Fruit fly (Drosophila melanogaster) whole organism, wandering third instar larva: ENCODE measurements around the gene Lgr3.
A peak's percentile ranks its signal among the peaks of the same experiment; 100 is the strongest.

Source experiments
- CG32264 ChIP-seq: fragments of 200-800 bp; sonication (Bioruptor generic); optimal IDR thresholded peaks from 2 replicates; lab custom pipeline; 2016; ENCODE audit warnings: missing biosample characterization, missing genetic modification characterization
- CG9705 ChIP-seq: fragments of 200-800 bp; sonication (Bioruptor generic); optimal IDR thresholded peaks from 2 replicates; lab custom pipeline; 2018; ENCODE audit warnings: missing biosample characterization, mild to moderate bottlenecking, missing genetic modification characterization
- CrebA ChIP-seq: fragments of 200-800 bp; sonication (Bioruptor generic); optimal IDR thresholded peaks from 2 replicates; lab custom pipeline; 2016; ENCODE audit warnings: missing biosample characterization, mild to moderate bottlenecking, missing genetic modification characterization, borderline replicate concordance
- Dif ChIP-seq: fragments of 200-275, 200-300 bp; sonication (Bioruptor generic); optimal IDR thresholded peaks from 2 replicates; lab custom pipeline; 2018; ENCODE audit warnings: missing biosample characterization, missing genetic modification characterization; ENCODE audit not compliant: partially characterized antibody
- GATAd ChIP-seq: sonication (Bioruptor generic); optimal IDR thresholded peaks from 2 replicates; lab custom pipeline; 2016; ENCODE audit warnings: missing biosample characterization, missing genetic modification characterization
- HLH106 ChIP-seq: fragments of 200-800 bp; optimal IDR thresholded peaks from 3 replicates; lab custom pipeline; 2019; ENCODE audit warnings: missing biosample characterization, mild to moderate bottlenecking, missing genetic modification characterization, moderate library complexity
- Hnf4 ChIP-seq: fragments of 200-800 bp; sonication (Bioruptor generic); optimal IDR thresholded peaks from 2 replicates; lab custom pipeline; 2016; ENCODE audit warnings: missing biosample characterization, mild to moderate bottlenecking, missing genetic modification characterization
- Hr78 ChIP-seq: fragments of >200 bp; optimal IDR thresholded peaks from 2 replicates; lab custom pipeline; 2017; ENCODE audit warnings: missing biosample characterization, missing genetic modification characterization
- Hr83 ChIP-seq: fragments of 200-300 bp; sonication (Bioruptor generic); optimal IDR thresholded peaks from 2 replicates; lab custom pipeline; 2016; ENCODE audit warnings: missing biosample characterization, mild to moderate bottlenecking, missing genetic modification characterization, moderate library complexity; ENCODE audit not compliant: poor library complexity, severe bottlenecking
- Jra ChIP-seq: sonication (Bioruptor generic); optimal IDR thresholded peaks from 2 replicates; lab custom pipeline; 2016; ENCODE audit warnings: missing biosample characterization, missing genetic modification characterization
- Mio ChIP-seq: sonication (Bioruptor generic); optimal IDR thresholded peaks from 2 replicates; lab custom pipeline; 2016; ENCODE audit warnings: missing biosample characterization, missing genetic modification characterization
- Myc ChIP-seq: fragments of >200 bp; optimal IDR thresholded peaks from 2 replicates; lab custom pipeline; 2017
- OdsH ChIP-seq: fragments of 200-800 bp; sonication (Bioruptor generic); optimal IDR thresholded peaks from 2 replicates; lab custom pipeline; 2016; ENCODE audit warnings: missing biosample characterization, mild to moderate bottlenecking, missing genetic modification characterization
- Rel ChIP-seq, 2 experiments: fragments of 200-800 bp; sonication (Bioruptor generic) in 1 of 2; optimal IDR thresholded peaks; 2 replicates in 1 of 2; 3 replicates in 1 of 2; lab custom pipeline; 2016 to 2019; ENCODE audit warnings: mild to moderate bottlenecking in 2 of 2, missing biosample characterization in 2 of 2, missing genetic modification characterization in 2 of 2, moderate library complexity in 1 of 2
- Sp1 ChIP-seq: fragments of 200-800 bp; sonication (Bioruptor generic); optimal IDR thresholded peaks from 3 replicates; lab custom pipeline; 2019; ENCODE audit warnings: missing biosample characterization, mild to moderate bottlenecking, missing genetic modification characterization, moderate library complexity
- Vsx2 ChIP-seq: fragments of 200-300, 225-300 bp; sonication (Bioruptor generic); optimal IDR thresholded peaks from 2 replicates; lab custom pipeline; 2018; ENCODE audit warnings: missing biosample characterization, missing genetic modification characterization; ENCODE audit not compliant: partially characterized antibody
- br ChIP-seq: fragments of 200-800 bp; sonication (Bioruptor generic); optimal IDR thresholded peaks from 2 replicates; lab custom pipeline; 2016; ENCODE audit warnings: missing biosample characterization, missing genetic modification characterization
- brk ChIP-seq: fragments of 200-800 bp; sonication (Bioruptor generic); optimal IDR thresholded peaks from 2 replicates; lab custom pipeline; 2016; ENCODE audit warnings: missing biosample characterization, mild to moderate bottlenecking, missing genetic modification characterization
- dl ChIP-seq, 2 experiments: fragments of 175-275, 200-275 bp in 1 of 2; fragments of 200-275 bp in 1 of 2; sonication (Bioruptor generic); optimal IDR thresholded peaks; lab custom pipeline; 2018; ENCODE audit warnings: mild to moderate bottlenecking in 2 of 2, missing biosample characterization in 2 of 2, missing genetic modification characterization in 2 of 2, moderate library complexity in 2 of 2; ENCODE audit not compliant: partially characterized antibody in 2 of 2, insufficient read depth in 1 of 2
- dmrt93B ChIP-seq: fragments of 200-800 bp; sonication (Bioruptor generic); optimal IDR thresholded peaks from 2 replicates; lab custom pipeline; 2018; ENCODE audit warnings: missing biosample characterization, mild to moderate bottlenecking, missing genetic modification characterization
- dsf ChIP-seq: sonication (Bioruptor generic); optimal IDR thresholded peaks from 2 replicates; lab custom pipeline; 2016; ENCODE audit warnings: missing biosample characterization, missing genetic modification characterization, borderline replicate concordance
- ey ChIP-seq: fragments of 200-800 bp; sonication (Bioruptor generic); optimal IDR thresholded peaks from 2 replicates; lab custom pipeline; 2016; ENCODE audit warnings: missing biosample characterization, missing genetic modification characterization
- foxo ChIP-seq, 2 experiments: fragments of 200-800 bp; sonication (Bioruptor generic); optimal IDR thresholded peaks; 2 replicates in 1 of 2; 3 replicates in 1 of 2; lab custom pipeline; 2016 to 2017; ENCODE audit warnings: missing biosample characterization in 2 of 2, missing genetic modification characterization in 2 of 2
- fru ChIP-seq: fragments of 200-800 bp; sonication (Bioruptor generic); optimal IDR thresholded peaks from 3 replicates; lab custom pipeline; 2016; ENCODE audit warnings: missing biosample characterization, mild to moderate bottlenecking, missing genetic modification characterization
- h ChIP-seq: fragments of 200-800 bp; sonication (Bioruptor generic); optimal IDR thresholded peaks from 3 replicates; lab custom pipeline; 2016; ENCODE audit warnings: missing biosample characterization, mild to moderate bottlenecking, missing genetic modification characterization
- jim ChIP-seq: fragments of 175-275, 200-325 bp; sonication (Bioruptor generic); optimal IDR thresholded peaks from 2 replicates; lab custom pipeline; 2016; ENCODE audit warnings: missing biosample characterization, mild to moderate bottlenecking, missing genetic modification characterization
- lola ChIP-seq: fragments of >200 bp; optimal IDR thresholded peaks from 2 replicates; lab custom pipeline; 2017; ENCODE audit warnings: missing biosample characterization, missing genetic modification characterization
- pan ChIP-seq: fragments of >200 bp; optimal IDR thresholded peaks from 2 replicates; lab custom pipeline; 2017
- psq ChIP-seq: fragments of 200-800 bp; sonication (Bioruptor generic); optimal IDR thresholded peaks from 3 replicates; lab custom pipeline; 2017; ENCODE audit warnings: missing biosample characterization, mild to moderate bottlenecking, missing genetic modification characterization, moderate library complexity
- rgr ChIP-seq: fragments of 200-800 bp; sonication (Bioruptor generic); optimal IDR thresholded peaks from 3 replicates; lab custom pipeline; 2016; ENCODE audit warnings: missing biosample characterization, mild to moderate bottlenecking, missing genetic modification characterization
- sage ChIP-seq: fragments of 200-800 bp; sonication (Bioruptor generic); optimal IDR thresholded peaks from 2 replicates; lab custom pipeline; 2016; ENCODE audit warnings: missing biosample characterization, mild to moderate bottlenecking, missing genetic modification characterization
- sv ChIP-seq: fragments of 200-800 bp; sonication (Bioruptor generic); optimal IDR thresholded peaks from 3 replicates; lab custom pipeline; 2016; ENCODE audit warnings: missing biosample characterization, missing genetic modification characterization
- tai ChIP-seq: sonication (Bioruptor generic); optimal IDR thresholded peaks from 2 replicates; lab custom pipeline; 2016; ENCODE audit warnings: missing biosample characterization, missing genetic modification characterization
- usp ChIP-seq: fragments of >200 bp; optimal IDR thresholded peaks from 2 replicates; lab custom pipeline; 2017; ENCODE audit warnings: missing biosample characterization, missing genetic modification characterization
- woc ChIP-seq: sonication (Bioruptor generic); optimal IDR thresholded peaks from 2 replicates; lab custom pipeline; 2016; ENCODE audit warnings: missing biosample characterization, mild to moderate bottlenecking, missing genetic modification characterization

Lgr3 gene

dm6 chr3R:25680528-25680927 lies 14.9 kb downstream of the Lgr3 start, which contains the start of the genes CG4743 and Idh3g:
Gene CG4743, minus strand, starts transcription at chr3R:25680550.
Gene Idh3g, plus strand, starts transcription at chr3R:25680845.
- peak; percentile 95 for TF ChIP-seq h (GFP tag; lab: Kevin White, UChicago)
- peak; percentile 85 for TF ChIP-seq Jra (GFP tag; lab: Kevin White, UChicago)
- peak; percentile 85 for TF ChIP-seq woc
- TF ChIP-seq Rel (GFP tag; optimal IDR thresholded peaks at IDR 0.05; lab: Kevin White, UChicago): no peak
- TF ChIP-seq Rel (tag; optimal IDR thresholded peaks at IDR 0.05; lab: Kevin White, UChicago): peak; percentile 91
- TF ChIP-seq dl (GFP tag; optimal IDR thresholded peaks at IDR 0.05; lab: Kevin White, UChicago; ENCODE audit: insufficient read depth in 1 of 2, partially characterized antibody in 2 of 2): no peak
- no peak for TF ChIP-seq Vsx2 (GFP tag; lab: Kevin White, UChicago)
- no peak for TF ChIP-seq CG32264
- TF ChIP-seq Myc (lab: Kevin White, UChicago): no peak
- peak; percentile 91 for TF ChIP-seq sv (GFP tag; lab: Kevin White, UChicago)
- TF ChIP-seq lola (GFP tag; lab: Kevin White, UChicago): no peak
- peak; percentile 86 for TF ChIP-seq dsf (GFP tag; lab: Kevin White, UChicago)
- peak; percentile 97 for TF ChIP-seq rgr
- peak; percentile 87 for TF ChIP-seq ey (GFP tag; lab: Kevin White, UChicago)
- TF ChIP-seq Sp1 (GFP tag; lab: Kevin White, UChicago): peak; percentile 98
- TF ChIP-seq OdsH (GFP tag; lab: Kevin White, UChicago): peak; percentile 96
- TF ChIP-seq Hr78 (GFP tag; lab: Kevin White, UChicago): no peak
- peak; percentile 90 for TF ChIP-seq br (GFP tag; lab: Kevin White, UChicago)
- peak; percentile 93 for TF ChIP-seq sage (GFP tag; lab: Kevin White, UChicago)
- TF ChIP-seq GATAd (GFP tag; lab: Kevin White, UChicago): peak; percentile 83
- TF ChIP-seq brk (GFP tag; lab: Kevin White, UChicago): peak; percentile 93
- peak; percentile 13 for TF ChIP-seq Mio (GFP tag; lab: Kevin White, UChicago)
- TF ChIP-seq CG9705 (GFP tag; lab: Kevin White, UChicago): peak; percentile 96
- peak; percentile 93 for TF ChIP-seq psq (GFP tag; lab: Kevin White, UChicago)
- TF ChIP-seq Hnf4 (GFP tag; lab: Kevin White, UChicago): peak; percentile 94
- no peak for TF ChIP-seq usp
- peak; percentile 98 for TF ChIP-seq HLH106 (tag; lab: Kevin White, UChicago)
- TF ChIP-seq CrebA (GFP tag; lab: Kevin White, UChicago): no peak
- TF ChIP-seq foxo (GFP tag; optimal IDR thresholded peaks at IDR 0.05; lab: Kevin White, UChicago): peak in 1 of 2 experiments; percentile 97
- TF ChIP-seq fru (GFP tag; lab: Kevin White, UChicago): peak; percentile 91
- TF ChIP-seq dmrt93B: peak; percentile 85
- TF ChIP-seq jim (GFP tag; lab: Kevin White, UChicago): no peak

dm6 chr3R:25684859-25685258 lies 19.2 kb downstream of the Lgr3 start, which contains the start of gene RpL27:
Gene RpL27, minus strand, starts transcription at chr3R:25685051.
- TF ChIP-seq CG32264: peak; percentile 37
- no peak for TF ChIP-seq Rel (GFP tag; optimal IDR thresholded peaks at IDR 0.05; lab: Kevin White, UChicago)
- TF ChIP-seq Rel (tag; optimal IDR thresholded peaks at IDR 0.05; lab: Kevin White, UChicago): peak; percentile 81
- TF ChIP-seq fru (GFP tag; lab: Kevin White, UChicago): peak; percentile 69
- no peak for TF ChIP-seq Hr78 (GFP tag; lab: Kevin White, UChicago)
- peak; percentile 82 for TF ChIP-seq dmrt93B
- TF ChIP-seq sv (GFP tag; lab: Kevin White, UChicago): peak; percentile 65
- no peak for TF ChIP-seq h (GFP tag; lab: Kevin White, UChicago)
- no peak for TF ChIP-seq Mio (GFP tag; lab: Kevin White, UChicago)
- peak; percentile 69 for TF ChIP-seq Hnf4 (GFP tag; lab: Kevin White, UChicago)
- TF ChIP-seq Jra (GFP tag; lab: Kevin White, UChicago): peak; percentile 52
- peak; percentile 81 for TF ChIP-seq brk (GFP tag; lab: Kevin White, UChicago)
- no peak for TF ChIP-seq pan
- peak; percentile 93 for TF ChIP-seq Hr83 (GFP tag; lab: Kevin White, UChicago)
- TF ChIP-seq sage (GFP tag; lab: Kevin White, UChicago): peak; percentile 85
- TF ChIP-seq tai (GFP tag; lab: Kevin White, UChicago): no peak
- no peak for TF ChIP-seq Dif (GFP tag; lab: Kevin White, UChicago)
- TF ChIP-seq psq (GFP tag; lab: Kevin White, UChicago): peak; percentile 48
- TF ChIP-seq OdsH (GFP tag; lab: Kevin White, UChicago): peak; percentile 78
- no peak for TF ChIP-seq lola (GFP tag; lab: Kevin White, UChicago)
- no peak for TF ChIP-seq dl (GFP tag; optimal IDR thresholded peaks at IDR 0.05; lab: Kevin White, UChicago; ENCODE audit: insufficient read depth in 1 of 2, partially characterized antibody in 2 of 2)
- no peak for TF ChIP-seq jim (GFP tag; lab: Kevin White, UChicago)
- TF ChIP-seq usp: no peak
- TF ChIP-seq CrebA (GFP tag; lab: Kevin White, UChicago): no peak
- peak in 1 of 2 experiments; percentile 76 for TF ChIP-seq foxo (GFP tag; optimal IDR thresholded peaks at IDR 0.05; lab: Kevin White, UChicago)
- peak; percentile 81 for TF ChIP-seq CG9705 (GFP tag; lab: Kevin White, UChicago)
- TF ChIP-seq Sp1 (GFP tag; lab: Kevin White, UChicago): peak; percentile 85
- no peak for TF ChIP-seq GATAd (GFP tag; lab: Kevin White, UChicago)
- TF ChIP-seq rgr: peak; percentile 88
- TF ChIP-seq Myc (lab: Kevin White, UChicago): peak; percentile 48
- peak; percentile 27 for TF ChIP-seq woc
- TF ChIP-seq Vsx2 (GFP tag; lab: Kevin White, UChicago): no peak
- TF ChIP-seq br (GFP tag; lab: Kevin White, UChicago): peak; percentile 79
- TF ChIP-seq HLH106 (tag; lab: Kevin White, UChicago): peak; percentile 73
- TF ChIP-seq ey (GFP tag; lab: Kevin White, UChicago): peak; percentile 26
- TF ChIP-seq dsf (GFP tag; lab: Kevin White, UChicago): no peak
